Fruit fly (Drosophila melanogaster) whole organism, embryonic: Measurements from ENCODE around the gene CG34276.

Experiments used
- Atf6 ChIP-seq: fragments of 200-800 bp; sonication (Bioruptor generic); IDR thresholded peaks from 2 replicates; pipeline ENCODE4 v1.3.6; 2022; ENCODE audit warnings: missing biosample characterization, missing genetic modification characterization
- Bgb ChIP-seq: fragments of 200-800 bp; sonication (Bioruptor generic); IDR thresholded peaks from 2 replicates; pipeline ENCODE4 v1.3.6; 2022; ENCODE audit warnings: missing biosample characterization, missing genetic modification characterization; ENCODE audit not compliant: partially characterized antibody
- CG11695 ChIP-seq: fragments of 200-800 bp; sonication (Bioruptor generic); IDR thresholded peaks from 3 replicates; pipeline ENCODE4 v1.3.6; 2022; ENCODE audit warnings: missing biosample characterization, missing genetic modification characterization
- CG12071 ChIP-seq: fragments of 200-800 bp; sonication (Bioruptor generic); optimal IDR thresholded peaks from 3 replicates; lab custom pipeline; 2018; ENCODE audit warnings: missing biosample characterization, mild to moderate bottlenecking, missing genetic modification characterization
- CG14710 ChIP-seq: fragments of 200-800 bp; sonication (Bioruptor generic); optimal IDR thresholded peaks from 3 replicates; lab custom pipeline; 2019; ENCODE audit warnings: missing biosample characterization, mild to moderate bottlenecking, missing genetic modification characterization, moderate library complexity
- CG15601 ChIP-seq: fragments of 200-800 bp; sonication (Bioruptor generic); optimal IDR thresholded peaks from 3 replicates; lab custom pipeline; 2019; ENCODE audit warnings: missing biosample characterization, mild to moderate bottlenecking, missing genetic modification characterization, moderate library complexity
- CG16815 ChIP-seq: fragments of 200-800 bp; sonication (Bioruptor generic); optimal IDR thresholded peaks from 3 replicates; lab custom pipeline; 2017; ENCODE audit warnings: missing biosample characterization, mild to moderate bottlenecking, missing genetic modification characterization
- CG17361 ChIP-seq: fragments of 200-800 bp; sonication (Bioruptor generic); IDR thresholded peaks from 3 replicates; pipeline ENCODE4 v1.3.6; 2022; ENCODE audit warnings: missing biosample characterization, missing genetic modification characterization
- CG18262 ChIP-seq: fragments of 200-800 bp; optimal IDR thresholded peaks from 3 replicates; lab custom pipeline; 2019; ENCODE audit warnings: missing biosample characterization, mild to moderate bottlenecking, missing genetic modification characterization, moderate library complexity
- CG18619 ChIP-seq: fragments of 200-800 bp; sonication (Bioruptor generic); optimal IDR thresholded peaks from 3 replicates; lab custom pipeline; 2017; ENCODE audit warnings: missing biosample characterization, mild to moderate bottlenecking, missing genetic modification characterization
- CG2129 ChIP-seq: fragments of 200-800 bp; sonication (Bioruptor generic); IDR thresholded peaks from 2 replicates; pipeline ENCODE4 v1.3.6; 2022; ENCODE audit warnings: missing biosample characterization, missing genetic modification characterization; ENCODE audit not compliant: partially characterized antibody
- CG2712 ChIP-seq: fragments of 200-800 bp; optimal IDR thresholded peaks from 3 replicates; lab custom pipeline; 2019; ENCODE audit warnings: missing biosample characterization, mild to moderate bottlenecking, missing genetic modification characterization, moderate library complexity
- CG30020 ChIP-seq: fragments of 200-800 bp; optimal IDR thresholded peaks from 2 replicates; lab custom pipeline; 2019; ENCODE audit warnings: missing biosample characterization, mild to moderate bottlenecking, missing genetic modification characterization, moderate library complexity
- CG4328 ChIP-seq: fragments of 200-800 bp; sonication (Bioruptor generic); optimal IDR thresholded peaks from 3 replicates; lab custom pipeline; 2017; ENCODE audit warnings: missing biosample characterization, missing genetic modification reagents, missing genetic modification characterization
- CG4730 ChIP-seq: fragments of 200-800 bp; sonication (Bioruptor generic); IDR thresholded peaks from 2 replicates; pipeline ENCODE4 v1.3.6; 2022; ENCODE audit warnings: missing biosample characterization, missing genetic modification characterization
- CG4854 ChIP-seq: fragments of 200-800 bp; sonication (Bioruptor generic); optimal IDR thresholded peaks from 2 replicates; lab custom pipeline; 2016; ENCODE audit warnings: missing biosample characterization, missing genetic modification characterization, inconsistent platforms
- CG6272 ChIP-seq: fragments of 200-800 bp; sonication (Bioruptor generic); IDR thresholded peaks from 2 replicates; pipeline ENCODE4 v1.3.6; 2022; ENCODE audit warnings: missing biosample characterization, missing genetic modification characterization
- CG8478 ChIP-seq: fragments of >200 bp; optimal IDR thresholded peaks from 2 replicates; lab custom pipeline; 2018
- CG8944 ChIP-seq: fragments of 200-800 bp; sonication (Bioruptor generic); optimal IDR thresholded peaks from 3 replicates; lab custom pipeline; 2016; ENCODE audit warnings: missing biosample characterization, missing genetic modification characterization
- CG9932 ChIP-seq: fragments of 200-800 bp; sonication (Bioruptor generic); IDR thresholded peaks from 2 replicates; pipeline ENCODE4 v1.3.6; 2022; ENCODE audit warnings: missing biosample characterization, missing genetic modification characterization
- CoRest ChIP-seq: fragments of 200-800 bp; sonication (Bioruptor generic); optimal IDR thresholded peaks from 3 replicates; lab custom pipeline; 2018; ENCODE audit warnings: missing biosample characterization, mild to moderate bottlenecking, missing genetic modification characterization, moderate library complexity
- CrebB ChIP-seq: fragments of 200-800 bp; sonication (Bioruptor generic); optimal IDR thresholded peaks from 3 replicates; lab custom pipeline; 2018; ENCODE audit warnings: missing biosample characterization, mild to moderate bottlenecking, missing genetic modification characterization
- Dbx ChIP-seq: fragments of 200-800 bp; sonication (Bioruptor generic); IDR thresholded peaks from 3 replicates; pipeline ENCODE4 v1.3.6; 2022; ENCODE audit warnings: missing biosample characterization, missing genetic modification characterization
- Deaf1 ChIP-seq: fragments of 200-800 bp; optimal IDR thresholded peaks from 3 replicates; lab custom pipeline; 2019; ENCODE audit warnings: missing biosample characterization, mild to moderate bottlenecking, missing genetic modification characterization, moderate library complexity
- Hey ChIP-seq: fragments of 200-800 bp; sonication (Bioruptor generic); optimal IDR thresholded peaks from 3 replicates; lab custom pipeline; 2018; ENCODE audit warnings: missing biosample characterization, mild to moderate bottlenecking, missing genetic modification characterization
- Hsf ChIP-seq: fragments of 200-800 bp; sonication (Bioruptor generic); optimal IDR thresholded peaks from 3 replicates; lab custom pipeline; 2016; ENCODE audit warnings: missing biosample characterization, missing genetic modification characterization
- Oaz ChIP-seq: fragments of 200-800 bp; sonication (Bioruptor generic); IDR thresholded peaks from 2 replicates; pipeline ENCODE4 v1.3.6; 2022; ENCODE audit warnings: missing biosample characterization, missing genetic modification characterization
- Ravus ChIP-seq: fragments of 200-800 bp; sonication (Bioruptor generic); IDR thresholded peaks from 2 replicates; pipeline ENCODE4 v1.3.6; 2022; ENCODE audit warnings: missing biosample characterization, missing genetic modification characterization
- Tbp ChIP-seq: fragments of >200 bp; optimal IDR thresholded peaks from 2 replicates; lab custom pipeline; 2018; ENCODE audit warnings: missing biosample characterization, missing genetic modification characterization
- Xrp1 ChIP-seq: fragments of 200-800 bp; sonication (Bioruptor generic); IDR thresholded peaks from 2 replicates; pipeline ENCODE4 v1.3.6; 2022; ENCODE audit warnings: missing biosample characterization, missing genetic modification characterization
- cato ChIP-seq: fragments of 200-800 bp; sonication (Bioruptor generic); optimal IDR thresholded peaks from 2 replicates; lab custom pipeline; 2016; ENCODE audit warnings: missing biosample characterization, missing genetic modification characterization, borderline replicate concordance
- caup ChIP-seq: fragments of 200-800 bp; sonication (Bioruptor generic); optimal IDR thresholded peaks from 3 replicates; lab custom pipeline; 2017; ENCODE audit warnings: missing biosample characterization, mild to moderate bottlenecking, missing genetic modification characterization, moderate library complexity; ENCODE audit not compliant: severe bottlenecking
- chinmo ChIP-seq: fragments of 200-800 bp; sonication (Bioruptor generic); IDR thresholded peaks from 4 replicates; pipeline ENCODE4 v1.3.6; 2022; ENCODE audit warnings: missing biosample characterization, missing genetic modification characterization; ENCODE audit not compliant: partially characterized antibody
- croc ChIP-seq: fragments of 200-800 bp; sonication (Bioruptor generic); conservative IDR thresholded peaks from 3 replicates; pipeline ENCODE4 v1.3.6; 2022; ENCODE audit warnings: missing biosample characterization, missing genetic modification characterization
- gro ChIP-seq: fragments of 200-800 bp; sonication (Bioruptor generic); optimal IDR thresholded peaks from 2 replicates; lab custom pipeline; 2016; ENCODE audit warnings: missing biosample characterization, missing genetic modification characterization
- insv ChIP-seq, 2 experiments: fragments of 200-800 bp; sonication (Bioruptor generic); optimal IDR thresholded peaks; 3 replicates each; lab custom pipeline; 2016 to 2018; ENCODE audit warnings: missing biosample characterization in 2 of 2, missing genetic modification characterization in 2 of 2
- inv ChIP-seq: fragments of 200-800 bp; sonication (Bioruptor generic); IDR thresholded peaks from 2 replicates; pipeline ENCODE4 v1.3.6; 2022; ENCODE audit warnings: missing biosample characterization, missing genetic modification characterization; ENCODE audit not compliant: partially characterized antibody
- jumu ChIP-seq: fragments of 200-800 bp; sonication (Bioruptor generic); optimal IDR thresholded peaks from 3 replicates; lab custom pipeline; 2016; ENCODE audit warnings: missing biosample characterization, missing genetic modification characterization
- kay ChIP-seq: fragments of 200-800 bp; sonication (Bioruptor generic); optimal IDR thresholded peaks from 2 replicates; lab custom pipeline; 2016; ENCODE audit warnings: missing biosample characterization, missing genetic modification characterization
- lbe ChIP-seq: fragments of 200-800 bp; sonication (Bioruptor generic); optimal IDR thresholded peaks from 2 replicates; lab custom pipeline; 2016; ENCODE audit warnings: missing biosample characterization, mild to moderate bottlenecking, missing genetic modification characterization
- mld ChIP-seq: fragments of 200-800 bp; sonication (Bioruptor generic); IDR thresholded peaks from 3 replicates; pipeline ENCODE4 v1.3.6; 2022; ENCODE audit warnings: missing biosample characterization, missing genetic modification characterization; ENCODE audit not compliant: partially characterized antibody
- nau ChIP-seq: fragments of 200-800 bp; sonication (Bioruptor generic); optimal IDR thresholded peaks from 3 replicates; lab custom pipeline; 2017; ENCODE audit warnings: missing biosample characterization, mild to moderate bottlenecking, missing genetic modification characterization, missing genetic modification reagents
- oc ChIP-seq: fragments of 200-800 bp; sonication (Bioruptor generic); optimal IDR thresholded peaks from 2 replicates; lab custom pipeline; 2018; ENCODE audit warnings: missing biosample characterization, mild to moderate bottlenecking, missing genetic modification characterization, moderate library complexity
- pb ChIP-seq: fragments of 200-800 bp; sonication (Bioruptor generic); optimal IDR thresholded peaks from 3 replicates; lab custom pipeline; 2016; ENCODE audit warnings: missing biosample characterization, missing genetic modification characterization
- row ChIP-seq: fragments of 200-800 bp; sonication (Bioruptor generic); IDR thresholded peaks from 3 replicates; pipeline ENCODE4 v1.3.6; 2022; ENCODE audit warnings: missing biosample characterization, missing genetic modification characterization
- sc ChIP-seq, 3 experiments: fragments of >200 bp in 2 of 3; fragments of 200-800 bp in 1 of 3; sonication (Bioruptor generic) in 1 of 3; optimal IDR thresholded peaks; 2 replicates in 2 of 3; 3 replicates in 1 of 3; lab custom pipeline; 2017; ENCODE audit warnings: mild to moderate bottlenecking in 1 of 3, missing biosample characterization in 1 of 3, missing genetic modification characterization in 1 of 3, missing genetic modification reagents in 1 of 3
- slou ChIP-seq: fragments of 200-800 bp; sonication (Bioruptor generic); optimal IDR thresholded peaks from 3 replicates; lab custom pipeline; 2016; ENCODE audit warnings: missing biosample characterization, missing genetic modification characterization
- slp2 ChIP-seq: fragments of 200-800 bp; sonication (Bioruptor generic); optimal IDR thresholded peaks from 2 replicates; lab custom pipeline; 2016; ENCODE audit warnings: missing biosample characterization, missing genetic modification characterization
- stwl ChIP-seq: fragments of 200-800 bp; sonication (Bioruptor generic); optimal IDR thresholded peaks from 3 replicates; lab custom pipeline; 2018; ENCODE audit warnings: missing biosample characterization, mild to moderate bottlenecking, missing genetic modification characterization, moderate library complexity
- tap ChIP-seq: fragments of 200-800 bp; optimal IDR thresholded peaks from 3 replicates; lab custom pipeline; 2019; ENCODE audit warnings: missing biosample characterization, mild to moderate bottlenecking, missing genetic modification characterization, moderate library complexity
- zen2 ChIP-seq: fragments of 200-800 bp; sonication (Bioruptor generic); IDR thresholded peaks from 3 replicates; pipeline ENCODE4 v1.3.6; 2022; ENCODE audit warnings: missing biosample characterization, missing genetic modification characterization; ENCODE audit not compliant: partially characterized antibody

CG34276 gene

DNA sequence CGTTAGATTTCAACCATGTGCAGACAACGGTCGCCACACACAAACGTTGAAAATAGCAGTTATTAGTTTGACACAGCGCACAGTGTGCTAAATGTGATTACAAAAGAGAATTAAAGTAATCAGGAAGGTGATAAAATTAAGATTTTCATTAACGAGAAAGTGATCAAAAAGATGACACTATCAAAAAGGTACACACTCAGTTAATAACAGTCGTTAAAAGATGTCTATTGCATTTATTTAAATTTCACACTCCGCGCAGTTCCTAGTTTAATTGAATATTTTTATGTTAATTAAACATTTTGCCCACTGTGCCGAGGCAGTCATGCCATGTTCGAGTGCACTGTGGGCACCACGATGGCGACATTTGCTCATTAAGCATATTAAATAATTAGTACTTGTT is 1.7 kb downstream of the CG34276 start (continued):
- TF ChIP-seq CG9932 (GFP tag; lab: Robert Waterston, UW) (no peak), gro (no peak), Ravus (no peak), caup (no peak), Bgb (GFP tag; lab: Robert Waterston, UW) (no peak), CG8478 (lab: Kevin White, UChicago) (no peak), zen2 (GFP tag; lab: Robert Waterston, UW) (no peak), CG8944 (GFP tag; lab: Kevin White, UChicago) (no peak), CG18262 (tag; lab: Kevin White, UChicago) (peak; percentile 40), CG18619 (no peak), Tbp (GFP tag; lab: Kevin White, UChicago) (no peak), Dbx (GFP tag; lab: Robert Waterston, UW) (0 out of 3 replicates have a peak, but pooled peaks have one; percentile 21), oc (tag; lab: Kevin White, UChicago) (no peak), CG2129 (no peak), lbe (GFP tag; lab: Kevin White, UChicago) (no peak), slou (GFP tag; lab: Kevin White, UChicago) (no peak), Deaf1 (tag; lab: Kevin White, UChicago) (no peak), CG6272 (no peak), sc (optimal IDR thresholded peaks at IDR 0.05; lab: Kevin White, UChicago) (no peak), sc (GFP tag; optimal IDR thresholded peaks at IDR 0.05; lab: Kevin White, UChicago) (no peak), CG30020 (tag; lab: Kevin White, UChicago) (no peak), inv (GFP tag; lab: Robert Waterston, UW) (no peak), CG4730 (GFP tag; lab: Robert Waterston, UW) (no peak), CG4854 (GFP tag; lab: Kevin White, UChicago) (no peak), tap (peak; percentile 12), CG4328 (GFP tag; lab: Kevin White, UChicago) (no peak), pb (GFP tag; lab: Kevin White, UChicago) (no peak), CrebB (tag; lab: Kevin White, UChicago) (no peak), chinmo (no peak), CG12071 (no peak), mld (no peak), Atf6 (no peak), nau (GFP tag; lab: Kevin White, UChicago) (no peak), kay (GFP tag; lab: Kevin White, UChicago) (no peak), CG15601 (tag; lab: Kevin White, UChicago) (no peak), jumu (GFP tag; lab: Kevin White, UChicago) (no peak), CG14710 (tag; lab: Kevin White, UChicago) (no peak), CG11695 (peak; percentile 32; the same call in 1 of the 3 replicates), CG17361 (peak; percentile 41; the same call in 1 of the 3 replicates), CG2712 (peak; percentile 34), insv (GFP tag; optimal IDR thresholded peaks at IDR 0.05; lab: Kevin White, UChicago) (no peak), cato (GFP tag; lab: Kevin White, UChicago) (no peak), Hsf (GFP tag; lab: Kevin White, UChicago) (no peak), croc (no peak), slp2 (GFP tag; lab: Kevin White, UChicago) (no peak), Xrp1 (GFP tag; lab: Robert Waterston, UW) (peak; percentile 57; the same call in 1 of the 2 replicates), stwl (tag; lab: Kevin White, UChicago) (no peak), Hey (tag; lab: Kevin White, UChicago) (no peak), CoRest (tag; lab: Kevin White, UChicago) (peak; percentile 27), Oaz (peak; percentile 54; the same call in 1 of the 2 replicates), row (GFP tag; lab: Robert Waterston, UW) (peak; percentile 65), CG16815 (GFP tag; lab: Kevin White, UChicago) (no peak)
